Worm (Caenorhabditis elegans) whole organism, L4/young adult: ENCODE results near the gene toh-1.

Experiments used
- W03F9.2 ChIP-seq: fragments of 150-350 bp; optimal IDR thresholded peaks from 2 replicates; lab custom pipeline; 2014; ENCODE audit warnings: missing biosample characterization, missing genetic modification characterization
- dao-5 ChIP-seq: sonication (generic microtip); optimal IDR thresholded peaks from 2 replicates; lab custom pipeline; 2016; ENCODE audit warnings: missing genotype, missing genetic modification characterization, moderate library complexity, missing compliant biosample characterization
- him-1 ChIP-seq: sonication (generic microtip); optimal IDR thresholded peaks from 2 replicates; lab custom pipeline; 2016; ENCODE audit warnings: missing genotype, missing genetic modification reagents, missing genetic modification characterization, missing compliant biosample characterization

Gene toh-1

DNA sequence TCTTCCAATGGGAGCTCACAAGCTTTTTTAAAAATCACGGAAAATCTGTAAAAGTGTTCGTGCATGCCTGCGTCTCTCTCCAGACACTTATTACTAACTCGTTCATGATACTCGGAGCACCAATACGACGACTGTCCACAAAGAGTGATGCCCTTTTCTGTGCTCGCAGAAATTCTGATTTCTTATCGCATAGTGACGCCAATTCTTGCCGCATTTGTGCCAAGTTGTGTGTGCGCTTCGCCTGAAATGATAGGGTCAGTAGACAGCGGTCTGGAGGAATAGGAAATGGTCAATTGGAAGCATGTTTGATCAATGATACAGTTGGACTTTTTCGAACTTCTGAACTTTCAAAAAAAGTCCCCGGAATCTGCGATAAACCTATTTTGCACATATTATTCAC, 44.8 kb downstream of the toh-1 start:
- no peak for TF ChIP-seq him-1 (tag; lab: Kevin White, UChicago)
- no peak for TF ChIP-seq dao-5 (tag; lab: Kevin White, UChicago)

DNA sequence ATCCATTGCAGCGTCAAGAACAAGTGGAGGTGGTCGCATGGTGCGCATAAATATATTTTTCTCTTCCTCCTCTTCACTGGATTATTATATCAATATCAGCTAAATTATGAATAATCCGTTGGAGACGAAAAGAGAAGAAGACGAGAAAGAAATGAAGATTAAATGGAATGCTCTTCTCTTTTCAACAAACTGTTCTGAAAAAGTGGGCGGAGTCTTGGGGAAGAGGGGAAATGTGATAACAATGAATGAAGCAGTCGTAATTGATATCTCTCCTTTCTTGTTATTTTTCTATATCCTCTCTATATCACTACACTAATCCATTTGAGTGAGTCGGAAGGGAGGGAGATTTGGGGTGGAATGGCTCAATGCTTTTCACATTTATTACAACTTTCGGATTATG, 49.5 kb downstream of the toh-1 start, which contains the start of gene arcp-1:
Gene arcp-1 (minus strand): TSS at position 101 of the 400 bp plus-strand sequence.
- no peak for TF ChIP-seq him-1 (tag; lab: Kevin White, UChicago)
- TF ChIP-seq W03F9.2 (tag; lab: Kevin White, UChicago): no peak
- TF ChIP-seq dao-5 (tag; lab: Kevin White, UChicago): no peak
